Fruit fly (Drosophila melanogaster): ENCODE results near the gene CG18178.

The CG18178 gene

dm6 chr3L:9695242-9695641, 23.7 kb downstream of the CG18178 start (continued):
- TF ChIP-seq CG12942 (GFP tag; optimal IDR thresholded peaks at IDR 0.05) = no peak
- TF ChIP-seq hbn (GFP tag; IDR thresholded peaks at IDR 0.05; ENCODE audit: partially characterized antibody) = no peak
- TF ChIP-seq Usf (GFP tag; optimal IDR thresholded peaks at IDR 0.05) = no peak
- no peak for TF ChIP-seq so (GFP tag; IDR thresholded peaks at IDR 0.05)
- no peak for TF ChIP-seq BEAF-32 (GFP tag; optimal IDR thresholded peaks at IDR 0.05)
- no peak for TF ChIP-seq onecut (GFP tag; IDR thresholded peaks at IDR 0.05)
- TF ChIP-seq CG13775 (GFP tag; optimal IDR thresholded peaks at IDR 0.05) = no peak
- no peak for TF ChIP-seq CG10959 (GFP tag; IDR thresholded peaks at IDR 0.05)
- no peak for TF ChIP-seq sob (GFP tag; IDR thresholded peaks at IDR 0.05)
- TF ChIP-seq ERR (GFP tag; optimal IDR thresholded peaks at IDR 0.05) = no peak
- TF ChIP-seq odd (GFP tag; optimal IDR thresholded peaks at IDR 0.05) = no peak
- TF ChIP-seq yki (optimal IDR thresholded peaks at IDR 0.05) = peak; percentile 28
- TF ChIP-seq Bgb (GFP tag; IDR thresholded peaks at IDR 0.05; ENCODE audit: partially characterized antibody) = no peak
- no peak for TF ChIP-seq Mad (GFP tag; optimal IDR thresholded peaks at IDR 0.05)
- TF ChIP-seq CG7928 (GFP tag; optimal IDR thresholded peaks at IDR 0.05) = no peak
- TF ChIP-seq Asciz (GFP tag; optimal IDR thresholded peaks at IDR 0.05) = no peak
- no peak for TF ChIP-seq Lhr (GFP tag; optimal IDR thresholded peaks at IDR 0.05)
- TF ChIP-seq CG16779 (GFP tag; IDR thresholded peaks at IDR 0.05) = no peak
- peak; percentile 29 for TF ChIP-seq ewg (GFP tag; optimal IDR thresholded peaks at IDR 0.05)
- TF ChIP-seq dpn (GFP tag; optimal IDR thresholded peaks at IDR 0.05) = no peak
- no peak for TF ChIP-seq Eip74EF (GFP tag; optimal IDR thresholded peaks at IDR 0.05)
- no peak for TF ChIP-seq CG34376 (GFP tag; optimal IDR thresholded peaks at IDR 0.05)
- no peak for TF ChIP-seq nom (GFP tag; optimal IDR thresholded peaks at IDR 0.05)
- TF ChIP-seq ac (GFP tag; optimal IDR thresholded peaks at IDR 0.05) = no peak
- TF ChIP-seq CG11085 (GFP tag; IDR thresholded peaks at IDR 0.05) = no peak
- TF ChIP-seq luna (GFP tag; optimal IDR thresholded peaks at IDR 0.05) = no peak
- no peak for TF ChIP-seq CG6272 (GFP tag; IDR thresholded peaks at IDR 0.05)
- peak; percentile 77 for TF ChIP-seq CG7372 (GFP tag; IDR thresholded peaks at IDR 0.05)
- TF ChIP-seq seq (GFP tag; IDR thresholded peaks at IDR 0.05) = 0 out of 2 replicates have a peak, but pooled peaks have one; percentile 17
- TF ChIP-seq wdn (GFP tag; IDR thresholded peaks at IDR 0.05) = no peak
- TF ChIP-seq ind (GFP tag; optimal IDR thresholded peaks at IDR 0.05) = no peak
- TF ChIP-seq oc (tag; optimal IDR thresholded peaks at IDR 0.05) = no peak
- TF ChIP-seq CG6791 (GFP tag; IDR thresholded peaks at IDR 0.05; ENCODE audit: partially characterized antibody) = no peak
- TF ChIP-seq CG12219 (GFP tag; optimal IDR thresholded peaks at IDR 0.05) = no peak
- 0 out of 3 replicates have a peak, but pooled peaks have one; percentile 5 for TF ChIP-seq zfh1 (GFP tag; IDR thresholded peaks at IDR 0.05)
- TF ChIP-seq ftz-f1 (GFP tag; optimal IDR thresholded peaks at IDR 0.05) = no peak
- no peak for TF ChIP-seq CG2199 (GFP tag; IDR thresholded peaks at IDR 0.05)
- no peak for TF ChIP-seq cwo (GFP tag; optimal IDR thresholded peaks at IDR 0.05)
- peak; percentile 73 for TF ChIP-seq CG3163 (GFP tag; optimal IDR thresholded peaks at IDR 0.05)
- no peak for TF ChIP-seq wor (GFP tag; IDR thresholded peaks at IDR 0.05)
- TF ChIP-seq ems (GFP tag; optimal IDR thresholded peaks at IDR 0.05) = no peak
- TF ChIP-seq fu2 (GFP tag; optimal IDR thresholded peaks at IDR 0.05) = no peak
- TF ChIP-seq aop (GFP tag; IDR thresholded peaks at IDR 0.05) = no peak
- no peak for TF ChIP-seq CG9932 (GFP tag; IDR thresholded peaks at IDR 0.05)
- TF ChIP-seq CG13287 (GFP tag; IDR thresholded peaks at IDR 0.05; ENCODE audit: partially characterized antibody) = peak; percentile 38
- TF ChIP-seq CG9876 (GFP tag; optimal IDR thresholded peaks at IDR 0.05) = no peak
- no peak for TF ChIP-seq Hr39 (optimal IDR thresholded peaks at IDR 0.05)
- TF ChIP-seq CG34422 (GFP tag; IDR thresholded peaks at IDR 0.05) = no peak
- no peak for TF ChIP-seq Awh (GFP tag; IDR thresholded peaks at IDR 0.05)

Data from whole organism, embryonic.